Worm (Caenorhabditis elegans) whole organism, late embryonic: ENCODE results near the gene nhr-206.
A peak's percentile ranks its signal among the peaks of the same experiment; 100 is the strongest.

Source experiments
- C38D4.7 ChIP-seq: fragments of 200-800 bp; sonication (Bioruptor generic); optimal IDR thresholded peaks from 2 replicates; lab custom pipeline; 2018; ENCODE audit warnings: mild to moderate bottlenecking, missing genetic modification characterization, moderate library complexity, missing compliant biosample characterization
- K09A11.1 ChIP-seq: sonication (generic microtip); optimal IDR thresholded peaks from 2 replicates; lab custom pipeline; 2017; ENCODE audit warnings: antibody characterized with exemption, mild to moderate bottlenecking, missing genetic modification characterization, missing compliant biosample characterization; ENCODE audit not compliant: insufficient read depth
- ama-1 ChIP-seq: fragments of 150-350 bp; optimal IDR thresholded peaks from 2 replicates; lab custom pipeline; 2014
- ceh-14 ChIP-seq: sonication (generic microtip); optimal IDR thresholded peaks from 2 replicates; lab custom pipeline; 2016; ENCODE audit warnings: missing genotype, missing genetic modification characterization, missing compliant biosample characterization
- ceh-19 ChIP-seq: fragments of 200-800 bp; sonication (Bioruptor generic); optimal IDR thresholded peaks from 2 replicates; lab custom pipeline; 2018; ENCODE audit warnings: mild to moderate bottlenecking, missing genetic modification characterization, missing compliant biosample characterization
- ceh-2 ChIP-seq: sonication (generic microtip); optimal IDR thresholded peaks from 2 replicates; lab custom pipeline; 2016; ENCODE audit warnings: missing genotype, missing genetic modification characterization, missing compliant biosample characterization
- ceh-24 ChIP-seq: sonication (generic microtip); optimal IDR thresholded peaks from 2 replicates; lab custom pipeline; 2016; ENCODE audit warnings: mild to moderate bottlenecking, missing genetic modification characterization, missing compliant biosample characterization
- ceh-34 ChIP-seq: sonication (generic microtip); optimal IDR thresholded peaks from 2 replicates; lab custom pipeline; 2016; ENCODE audit warnings: mild to moderate bottlenecking, missing genetic modification characterization, missing compliant biosample characterization
- ceh-45 ChIP-seq: fragments of 200-800 bp; sonication (Bioruptor generic); IDR thresholded peaks from 2 replicates; pipeline ENCODE4 v1.3.6; 2022; ENCODE audit warnings: missing genetic modification reagents, missing genetic modification characterization, missing compliant biosample characterization
- ceh-9 ChIP-seq: sonication (generic microtip); optimal IDR thresholded peaks from 2 replicates; lab custom pipeline; 2016; ENCODE audit warnings: mild to moderate bottlenecking, missing genetic modification characterization, inconsistent platforms, missing compliant biosample characterization
- dmd-4 ChIP-seq: sonication (generic microtip); optimal IDR thresholded peaks from 2 replicates; lab custom pipeline; 2016; ENCODE audit warnings: borderline replicate concordance, missing genetic modification characterization, missing compliant biosample characterization
- elt-2 ChIP-seq: sonication (generic microtip); optimal IDR thresholded peaks from 2 replicates; lab custom pipeline; 2016; ENCODE audit warnings: missing genetic modification reagents, missing genetic modification characterization, missing compliant biosample characterization
- elt-4 ChIP-seq: sonication (generic microtip); optimal IDR thresholded peaks from 2 replicates; lab custom pipeline; 2016; ENCODE audit warnings: missing genetic modification characterization, missing compliant biosample characterization
- ets-4 ChIP-seq: sonication (generic microtip); optimal IDR thresholded peaks from 2 replicates; lab custom pipeline; 2016; ENCODE audit warnings: missing genetic modification characterization, missing compliant biosample characterization
- gmeb-2 ChIP-seq: sonication (generic microtip); optimal IDR thresholded peaks from 2 replicates; lab custom pipeline; 2016; ENCODE audit warnings: missing genetic modification characterization, inconsistent platforms, missing compliant biosample characterization
- hlh-15 ChIP-seq: sonication (generic microtip); optimal IDR thresholded peaks from 2 replicates; lab custom pipeline; 2016; ENCODE audit warnings: missing genetic modification characterization, missing compliant biosample characterization
- hlh-30 ChIP-seq: sonication (generic microtip); optimal IDR thresholded peaks from 2 replicates; lab custom pipeline; 2017; ENCODE audit warnings: antibody characterized with exemption, missing genetic modification characterization, missing compliant biosample characterization; ENCODE audit not compliant: insufficient read depth
- hlh-8 ChIP-seq: sonication (generic microtip); optimal IDR thresholded peaks from 2 replicates; lab custom pipeline; 2016; ENCODE audit warnings: missing genotype, missing genetic modification characterization, missing compliant biosample characterization
- lim-6 ChIP-seq: sonication (generic microtip); optimal IDR thresholded peaks from 2 replicates; lab custom pipeline; 2016; ENCODE audit warnings: missing genetic modification characterization, missing compliant biosample characterization
- lin-11 ChIP-seq: fragments of 200-800 bp; sonication (Bioruptor generic); optimal IDR thresholded peaks from 2 replicates; lab custom pipeline; 2018; ENCODE audit warnings: mild to moderate bottlenecking, missing genetic modification characterization, missing compliant biosample characterization
- madf-2 ChIP-seq: sonication (generic microtip); optimal IDR thresholded peaks from 2 replicates; lab custom pipeline; 2017; ENCODE audit warnings: missing genetic modification characterization, missing compliant biosample characterization
- nhr-232 ChIP-seq: sonication (generic microtip); optimal IDR thresholded peaks from 2 replicates; lab custom pipeline; 2016; ENCODE audit warnings: missing genetic modification characterization, missing compliant biosample characterization
- npax-4 ChIP-seq: sonication (generic microtip); optimal IDR thresholded peaks from 2 replicates; lab custom pipeline; 2016; ENCODE audit warnings: missing genetic modification characterization, missing compliant biosample characterization
- pat-9 ChIP-seq: fragments of 200-800 bp; sonication (Bioruptor generic); optimal IDR thresholded peaks from 2 replicates; lab custom pipeline; 2018; ENCODE audit warnings: mild to moderate bottlenecking, missing genetic modification characterization, moderate library complexity, missing compliant biosample characterization
- pax-1 ChIP-seq: fragments of 150-350 bp; optimal IDR thresholded peaks from 2 replicates; lab custom pipeline; 2014; ENCODE audit warnings: missing biosample characterization, missing genetic modification characterization
- pha-2 ChIP-seq: sonication (generic microtip); optimal IDR thresholded peaks from 2 replicates; lab custom pipeline; 2017; ENCODE audit warnings: mild to moderate bottlenecking, missing genetic modification characterization, missing compliant biosample characterization
- pros-1 ChIP-seq: fragments of 150-350 bp; optimal IDR thresholded peaks from 2 replicates; lab custom pipeline; 2014; ENCODE audit warnings: missing biosample characterization, missing genetic modification reagents, missing genetic modification characterization
- ref-2 ChIP-seq: sonication (generic microtip); optimal IDR thresholded peaks from 2 replicates; lab custom pipeline; 2016; ENCODE audit warnings: missing genetic modification characterization, missing compliant biosample characterization
- sdc-2 ChIP-seq: sonication (generic microtip); optimal IDR thresholded peaks from 2 replicates; lab custom pipeline; 2016; ENCODE audit warnings: missing genotype, missing genetic modification characterization, missing compliant biosample characterization
- sox-2 ChIP-seq: fragments of 200-800 bp; sonication (Bioruptor generic); IDR thresholded peaks from 2 replicates; pipeline ENCODE4 v1.3.6; 2022; ENCODE audit warnings: missing genetic modification reagents, missing genetic modification characterization, missing compliant biosample characterization
- syd-9 ChIP-seq: sonication (generic microtip); optimal IDR thresholded peaks from 2 replicates; lab custom pipeline; 2016; ENCODE audit warnings: mild to moderate bottlenecking, missing genetic modification characterization, moderate library complexity, missing compliant biosample characterization
- tbx-7 ChIP-seq: sonication (generic microtip); optimal IDR thresholded peaks from 2 replicates; lab custom pipeline; 2016; ENCODE audit warnings: missing genotype, missing genetic modification characterization, missing compliant biosample characterization
- unc-42 ChIP-seq: sonication (generic microtip); optimal IDR thresholded peaks from 2 replicates; lab custom pipeline; 2016; ENCODE audit warnings: missing genotype, missing genetic modification characterization, missing compliant biosample characterization

The nhr-206 gene

DNA sequence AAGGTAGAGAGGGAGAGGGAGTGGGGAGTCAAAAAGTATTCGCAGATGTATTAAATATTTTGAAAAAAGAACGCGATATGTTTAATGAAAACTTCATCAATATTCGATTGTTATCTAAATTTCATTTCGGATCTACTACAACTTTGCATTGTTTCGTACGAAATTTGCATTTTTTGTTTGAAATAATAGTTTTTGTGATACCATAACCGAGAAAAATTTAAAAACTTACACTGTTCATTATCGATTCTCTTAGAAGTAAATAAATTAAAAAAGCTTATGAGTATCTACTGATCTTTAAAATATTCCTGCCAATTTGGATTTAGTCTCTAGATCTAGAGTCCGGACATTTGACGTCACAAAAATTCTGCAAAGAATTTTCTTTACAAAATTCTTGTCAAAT is 11.5 kb upstream of the nhr-206 start, which contains the start of gene R07B7.9:
TSS of gene R07B7.9 (minus strand) at position 101 of the 400 bp plus-strand sequence.
- TF ChIP-seq elt-4 (no peak), ceh-45 (no peak), ceh-9 (tag; lab: Kevin White, UChicago) (no peak), tbx-7 (tag; lab: Kevin White, UChicago) (no peak), unc-42 (tag; lab: Kevin White, UChicago) (no peak), npax-4 (tag; lab: Kevin White, UChicago) (no peak), nhr-232 (tag; lab: Kevin White, UChicago) (no peak), dmd-4 (tag; lab: Kevin White, UChicago) (no peak), ets-4 (no peak), sox-2 (no peak), pros-1 (tag; lab: Kevin White, UChicago) (no peak), hlh-15 (tag; lab: Kevin White, UChicago) (no peak), pha-2 (no peak), hlh-8 (tag; lab: Kevin White, UChicago) (no peak), syd-9 (no peak), ceh-14 (tag; lab: Kevin White, UChicago) (no peak), C38D4.7 (no peak)
- TF ChIP-seq, all 69 proteins: peak for 0

DNA sequence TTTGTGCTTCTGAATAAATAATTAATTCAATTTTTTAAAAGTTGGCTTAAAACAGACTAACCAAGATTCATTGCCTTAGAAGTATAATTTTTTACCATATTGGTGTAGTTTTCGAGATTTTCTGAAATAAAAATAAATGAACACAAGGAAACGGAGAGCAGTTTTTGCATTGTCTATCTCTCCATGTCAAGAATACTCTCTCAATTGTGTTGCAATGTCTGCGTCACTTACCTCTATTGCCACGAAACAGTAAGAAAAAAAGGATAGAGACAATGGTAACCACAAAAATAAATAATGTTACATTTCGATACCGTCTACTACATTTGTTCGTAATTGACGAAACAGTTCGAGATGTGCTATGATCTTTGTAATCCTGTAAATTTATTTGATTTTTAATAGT is 8.9 kb upstream of the nhr-206 start, which contains the start of gene R07B7.10:
TSS of gene R07B7.10 (plus strand) at position 285 of the 400 bp plus-strand sequence.
- TF ChIP-seq syd-9: no peak
- TF ChIP-seq elt-2 (tag; lab: Kevin White, UChicago): no peak
- no peak for TF ChIP-seq ceh-2 (tag; lab: Kevin White, UChicago)
- TF ChIP-seq sox-2: no peak
- no peak for TF ChIP-seq ceh-34
- no peak for TF ChIP-seq sdc-2
- TF ChIP-seq ceh-9 (tag; lab: Kevin White, UChicago): no peak
- TF ChIP-seq ama-1 (lab: Kevin White, UChicago): no peak
- TF ChIP-seq K09A11.1: no peak
- no peak for TF ChIP-seq hlh-15 (tag; lab: Kevin White, UChicago)
- TF ChIP-seq lin-11: no peak
- TF ChIP-seq ceh-19 (GFP tag; lab: Kevin White, UChicago): no peak

DNA sequence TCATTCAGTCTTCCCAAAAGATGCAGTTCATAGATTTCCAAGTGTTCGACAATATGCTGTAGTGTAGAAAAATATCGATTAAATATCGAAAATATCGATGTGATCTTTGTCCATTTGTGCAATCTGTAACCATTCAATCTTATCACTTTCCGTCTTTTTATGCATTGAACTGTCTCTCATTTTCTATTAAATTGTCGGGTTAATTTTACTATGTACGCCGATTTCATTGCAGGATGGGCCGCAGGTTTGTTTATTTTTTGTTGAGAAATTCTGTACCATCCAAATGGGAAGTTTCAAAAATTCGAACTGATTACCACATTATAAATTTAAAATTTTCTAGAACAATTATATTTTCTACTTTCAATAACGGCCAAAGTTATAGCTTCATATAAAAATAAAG is 7.6 kb upstream of the nhr-206 start, which contains the start of gene R07B7.8:
TSS of gene R07B7.8 (minus strand) at position 101 of the 400 bp plus-strand sequence.
- no peak for TF ChIP-seq gmeb-2 (tag; lab: Kevin White, UChicago)
- no peak for TF ChIP-seq pros-1 (tag; lab: Kevin White, UChicago)
- no peak for TF ChIP-seq pax-1
- TF ChIP-seq ref-2 (tag; lab: Kevin White, UChicago): no peak
- TF ChIP-seq lin-11: no peak
- TF ChIP-seq lim-6 (tag; lab: Kevin White, UChicago): no peak
- no peak for TF ChIP-seq madf-2 (tag; lab: Kevin White, UChicago)
- no peak for TF ChIP-seq ceh-24 (tag; lab: Kevin White, UChicago)
- TF ChIP-seq, all 69 proteins: peak for 0

DNA sequence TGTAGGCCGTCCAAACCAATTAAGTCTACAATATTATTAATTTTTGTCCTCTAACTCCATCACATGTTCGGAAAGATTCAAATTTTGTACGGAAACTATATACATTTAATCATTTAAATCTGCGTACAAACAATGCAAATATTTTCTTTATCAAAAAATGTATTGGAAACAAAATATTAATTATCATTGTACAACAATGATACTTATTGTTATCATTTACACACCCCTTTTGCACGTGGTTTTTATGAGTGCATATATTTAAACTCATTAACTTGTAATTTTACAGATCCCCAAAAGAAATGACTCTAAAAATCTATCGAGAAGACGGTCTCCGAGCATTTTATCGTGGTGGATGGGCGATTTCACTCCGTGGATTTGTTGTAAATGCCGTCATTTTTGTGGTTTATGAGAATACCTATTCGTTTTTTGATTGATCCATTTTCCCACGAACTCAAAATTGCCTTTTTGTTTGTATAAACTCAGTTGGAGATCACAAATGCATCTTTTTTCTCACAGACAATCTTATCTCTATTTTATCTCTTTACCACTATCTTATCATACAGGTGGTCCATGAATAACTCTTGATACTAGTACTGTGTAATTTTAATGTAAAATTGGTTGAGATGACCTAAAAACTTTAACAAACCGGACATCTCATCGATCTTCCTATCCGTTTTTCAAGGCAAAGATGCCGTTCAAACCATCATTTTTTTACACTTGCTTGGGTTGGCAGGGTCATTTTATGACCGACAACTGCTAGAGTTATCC is 5.8 kb upstream of the nhr-206 start:
- TF ChIP-seq hlh-15 (tag; lab: Kevin White, UChicago) (no peak), elt-2 (tag; lab: Kevin White, UChicago) (peak; percentile 90)

DNA sequence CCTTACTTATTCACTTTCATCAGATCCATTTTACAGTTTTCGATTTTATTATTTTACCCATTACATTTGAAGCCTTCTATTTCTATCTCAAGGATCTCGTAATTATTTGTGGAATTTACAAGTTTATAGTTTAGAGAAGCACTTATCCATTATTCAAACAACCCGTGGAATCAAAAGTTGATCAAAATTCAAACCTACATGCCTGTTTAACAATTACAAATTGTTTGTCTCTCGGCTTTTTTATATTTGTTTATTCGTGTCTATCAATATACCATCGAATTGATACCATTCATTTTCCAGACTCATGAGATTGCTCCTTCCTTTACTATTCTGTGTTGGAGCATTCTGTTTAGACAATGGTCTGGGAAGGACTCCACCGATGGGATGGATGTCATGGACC is 4.9 kb upstream of the nhr-206 start, which contains the start of gene gana-1:
TSS of gene gana-1 (plus strand) at position 301 of the 400 bp plus-strand sequence.
- no peak for TF ChIP-seq hlh-30 (tag; lab: Kevin White, UChicago)
- no peak for TF ChIP-seq pat-9
